Worm (Caenorhabditis elegans) whole organism, young adult: ENCODE measurements around the gene E02H4.8.

Source experiments
- F10E7.11 ChIP-seq: sonication (generic microtip); optimal IDR thresholded peaks from 2 replicates; lab custom pipeline; 2017; ENCODE audit warnings: mild to moderate bottlenecking, missing genetic modification characterization, moderate library complexity, missing compliant biosample characterization
- F37B4.10 ChIP-seq: fragments of 200-800 bp; sonication (Bioruptor generic); IDR thresholded peaks from 2 replicates; pipeline ENCODE4 v1.3.6; 2022; ENCODE audit warnings: missing genetic modification characterization, missing compliant biosample characterization
- F39B2.1 ChIP-seq: fragments of 200-800 bp; sonication (Bioruptor generic); IDR thresholded peaks from 2 replicates; pipeline ENCODE4 v1.3.6; 2022; ENCODE audit warnings: missing genetic modification reagents, missing genetic modification characterization, missing compliant biosample characterization
- F52B5.7 ChIP-seq: sonication (generic microtip); optimal IDR thresholded peaks from 2 replicates; lab custom pipeline; 2016; ENCODE audit warnings: mild to moderate bottlenecking, missing genetic modification characterization, missing compliant biosample characterization
- F55B11.4 ChIP-seq: sonication (generic microtip); optimal IDR thresholded peaks from 2 replicates; lab custom pipeline; 2016; ENCODE audit warnings: missing compliant biosample characterization, missing genetic modification characterization, borderline replicate concordance; ENCODE audit not compliant: insufficient read depth
- F57A8.1 ChIP-seq: fragments of 200-800 bp; sonication (Bioruptor generic); optimal IDR thresholded peaks from 2 replicates; lab custom pipeline; 2018; ENCODE audit warnings: mild to moderate bottlenecking, missing genetic modification characterization, moderate library complexity, missing compliant biosample characterization
- K12H6.12 ChIP-seq: fragments of 200-800 bp; sonication (Bioruptor generic); optimal IDR thresholded peaks from 2 replicates; lab custom pipeline; 2018; ENCODE audit warnings: mild to moderate bottlenecking, missing genetic modification characterization, missing compliant biosample characterization
- attf-5 ChIP-seq: fragments of 200-800 bp; sonication (Bioruptor generic); optimal IDR thresholded peaks from 2 replicates; lab custom pipeline; 2018; ENCODE audit warnings: mild to moderate bottlenecking, missing genetic modification characterization, missing compliant biosample characterization
- bed-2 ChIP-seq: fragments of 200-800 bp; sonication (Bioruptor generic); IDR thresholded peaks from 2 replicates; pipeline ENCODE4 v1.3.6; 2022; ENCODE audit warnings: missing genetic modification reagents, missing genetic modification characterization, missing compliant biosample characterization
- cebp-2 ChIP-seq: fragments of 200-800 bp; sonication (Bioruptor generic); IDR thresholded peaks from 2 replicates; pipeline ENCODE4 v1.3.6; 2022; ENCODE audit warnings: missing genetic modification characterization, missing compliant biosample characterization
- ceh-27 ChIP-seq: fragments of 200-800 bp; sonication (Bioruptor generic); optimal IDR thresholded peaks from 2 replicates; lab custom pipeline; 2018; ENCODE audit warnings: mild to moderate bottlenecking, missing genetic modification characterization, moderate library complexity, missing compliant biosample characterization
- ceh-79 ChIP-seq: sonication (generic microtip); optimal IDR thresholded peaks from 2 replicates; lab custom pipeline; 2017; ENCODE audit warnings: mild to moderate bottlenecking, missing genetic modification characterization, missing compliant biosample characterization
- ceh-91 ChIP-seq: fragments of 200-800 bp; sonication (Bioruptor generic); IDR thresholded peaks from 2 replicates; pipeline ENCODE4 v1.3.6; 2022; ENCODE audit warnings: missing genetic modification reagents, missing genetic modification characterization, missing compliant biosample characterization
- egl-44 ChIP-seq: fragments of 200-800 bp; sonication (Bioruptor generic); IDR thresholded peaks from 2 replicates; pipeline ENCODE4 v1.3.6; 2022; ENCODE audit warnings: missing genetic modification reagents, missing genetic modification characterization, missing compliant biosample characterization
- egrh-3 ChIP-seq: fragments of 200-800 bp; sonication (Bioruptor generic); IDR thresholded peaks from 2 replicates; pipeline ENCODE4 v1.3.6; 2022; ENCODE audit warnings: missing genetic modification reagents, missing genetic modification characterization, missing compliant biosample characterization
- ets-4 ChIP-seq: fragments of 200-800 bp; sonication (Bioruptor generic); optimal IDR thresholded peaks from 2 replicates; lab custom pipeline; 2018; ENCODE audit warnings: mild to moderate bottlenecking, missing genetic modification characterization, missing compliant biosample characterization
- hlh-26 ChIP-seq: fragments of 200-800 bp; sonication (Bioruptor generic); conservative IDR thresholded peaks from 2 replicates; pipeline ENCODE4 v1.3.6; 2022; ENCODE audit warnings: missing genetic modification reagents, missing genetic modification characterization, missing compliant biosample characterization
- hmg-1.2 ChIP-seq: fragments of 200-800 bp; sonication (Bioruptor generic); IDR thresholded peaks from 2 replicates; pipeline ENCODE4 v1.3.6; 2022; ENCODE audit warnings: missing genetic modification reagents, missing genetic modification characterization, missing compliant biosample characterization
- lin-26 ChIP-seq: fragments of 200-800 bp; sonication (Bioruptor generic); IDR thresholded peaks from 2 replicates; pipeline ENCODE4 v1.3.6; 2022; ENCODE audit warnings: missing genetic modification reagents, missing genetic modification characterization, missing compliant biosample characterization
- lir-1 ChIP-seq: fragments of 200-800 bp; sonication (Bioruptor generic); conservative IDR thresholded peaks from 2 replicates; pipeline ENCODE4 v1.3.6; 2022; ENCODE audit warnings: missing genetic modification reagents, missing genetic modification characterization, missing compliant biosample characterization
- mcd-1 ChIP-seq: fragments of 200-800 bp; sonication (Bioruptor generic); IDR thresholded peaks from 2 replicates; pipeline ENCODE4 v1.3.6; 2022; ENCODE audit warnings: missing genetic modification reagents, missing genetic modification characterization, missing compliant biosample characterization
- nfyb-1 ChIP-seq: fragments of 200-800 bp; sonication (Bioruptor generic); IDR thresholded peaks from 2 replicates; pipeline ENCODE4 v1.3.6; 2022; ENCODE audit warnings: missing genetic modification reagents, missing genetic modification characterization, missing compliant biosample characterization
- nhr-80 ChIP-seq: sonication (generic microtip); optimal IDR thresholded peaks from 2 replicates; lab custom pipeline; 2016; ENCODE audit warnings: missing genetic modification characterization, missing compliant biosample characterization
- rec-8 ChIP-seq, 2 experiments: sonication (generic microtip); optimal IDR thresholded peaks; 2 replicates each; lab custom pipeline; 2016; ENCODE audit warnings: mild to moderate bottlenecking in 2 of 2, missing genetic modification characterization in 2 of 2, missing genetic modification reagents in 2 of 2, missing genotype in 2 of 2, missing biosample characterization in 1 of 2, missing compliant biosample characterization in 1 of 2, moderate library complexity in 1 of 2
- repo-1 ChIP-seq: sonication (generic microtip); optimal IDR thresholded peaks from 2 replicates; lab custom pipeline; 2017; ENCODE audit warnings: mild to moderate bottlenecking, missing genetic modification characterization, missing compliant biosample characterization
- rpc-1 ChIP-seq, 2 experiments: fragments of 150-350 bp in 1 of 2; sonication (generic microtip) in 1 of 2; optimal IDR thresholded peaks; 2 replicates each; lab custom pipeline; 2014 to 2018; ENCODE audit warnings: missing biosample characterization in 1 of 2, missing genetic modification characterization in 1 of 2, missing genetic modification reagents in 1 of 2, missing genotype in 1 of 2
- snpc-1.1 ChIP-seq: sonication (generic microtip); optimal IDR thresholded peaks from 2 replicates; lab custom pipeline; 2017; ENCODE audit warnings: missing genetic modification characterization, mild to moderate bottlenecking, missing compliant biosample characterization, antibody characterized with exemption, moderate library complexity, missing genotype, missing genetic modification reagents; ENCODE audit not compliant: insufficient read depth
- snpc-1.3 ChIP-seq: sonication (generic microtip); optimal IDR thresholded peaks from 2 replicates; lab custom pipeline; 2017; ENCODE audit warnings: missing genetic modification characterization, mild to moderate bottlenecking, missing compliant biosample characterization, antibody characterized with exemption, moderate library complexity, missing genotype, missing genetic modification reagents; ENCODE audit not compliant: insufficient read depth
- snpc-3.4 ChIP-seq: sonication (generic microtip); optimal IDR thresholded peaks from 2 replicates; lab custom pipeline; 2017; ENCODE audit warnings: missing genetic modification characterization, mild to moderate bottlenecking, missing compliant biosample characterization, antibody characterized with exemption, moderate library complexity, missing genotype, missing genetic modification reagents
- tbp1 ChIP-seq: fragments of 200-800 bp; sonication (Bioruptor generic); optimal IDR thresholded peaks from 2 replicates; lab custom pipeline; 2018; ENCODE audit warnings: mild to moderate bottlenecking, missing genetic modification characterization, missing compliant biosample characterization
- unc-62 ChIP-seq: fragments of 150-350 bp; optimal IDR thresholded peaks from 2 replicates; lab custom pipeline; 2014; ENCODE audit warnings: missing biosample characterization, missing genetic modification reagents, missing genetic modification characterization
- zfh-2 ChIP-seq: fragments of 200-800 bp; sonication (Bioruptor generic); conservative IDR thresholded peaks from 2 replicates; pipeline ENCODE4 v1.3.6; 2022; ENCODE audit warnings: missing genetic modification reagents, missing genetic modification characterization, missing compliant biosample characterization
- ztf-22 ChIP-seq: fragments of 200-800 bp; sonication (Bioruptor generic); optimal IDR thresholded peaks from 2 replicates; lab custom pipeline; 2018; ENCODE audit warnings: mild to moderate bottlenecking, missing genetic modification characterization, moderate library complexity, missing compliant biosample characterization
- ztf-28 ChIP-seq: fragments of 200-800 bp; sonication (Bioruptor generic); IDR thresholded peaks from 2 replicates; pipeline ENCODE4 v1.3.6; 2022; ENCODE audit warnings: missing genetic modification reagents, missing genetic modification characterization, missing compliant biosample characterization

Gene E02H4.8

DNA sequence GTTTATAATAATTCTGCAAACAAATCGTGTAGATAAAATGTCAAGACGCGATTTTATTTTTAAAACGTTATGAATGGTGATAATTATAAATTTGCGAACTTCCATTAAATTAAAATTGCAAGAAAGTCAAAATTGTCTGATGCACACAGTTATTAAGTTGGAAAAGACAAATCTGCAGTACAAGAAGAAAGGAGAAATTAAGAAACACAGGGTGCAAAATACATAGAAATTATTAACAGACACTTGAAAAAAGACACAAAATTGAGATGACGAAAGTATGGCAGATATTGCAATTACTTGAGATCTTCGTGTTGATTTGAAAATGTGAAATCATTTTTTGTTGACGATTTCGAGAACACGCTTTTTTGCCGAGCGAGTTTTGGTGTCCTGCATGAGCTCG, 21.8 kb downstream of the E02H4.8 start:
- TF ChIP-seq F57A8.1 (GFP tag; lab: Kevin White, UChicago) (no peak), egl-44 (GFP tag; lab: Robert Waterston, UW) (no peak), ztf-28 (GFP tag; lab: Robert Waterston, UW) (no peak), snpc-3.4 (tag; lab: Kevin White, UChicago) (no peak), hlh-26 (no peak), F10E7.11 (tag; lab: Kevin White, UChicago) (no peak), ets-4 (no peak), rpc-1 (optimal IDR thresholded peaks at IDR 0.05; lab: Kevin White, UChicago) (no peak), rpc-1 (tag; optimal IDR thresholded peaks at IDR 0.05; lab: Kevin White, UChicago) (no peak)

ce11 chrX:14240205-14240604, 23.2 kb downstream of the E02H4.8 start:
- TF ChIP-seq unc-62 (GFP tag; lab: Kevin White, UChicago), result no peak
- TF ChIP-seq rec-8 (tag; optimal IDR thresholded peaks at IDR 0.05; lab: Kevin White, UChicago), result no peak
- TF ChIP-seq nfyb-1 (GFP tag; lab: Robert Waterston, UW), result no peak
- no peak for TF ChIP-seq ceh-79
- TF ChIP-seq snpc-1.1 (tag; lab: Kevin White, UChicago), result no peak
- TF ChIP-seq snpc-1.3 (tag; lab: Kevin White, UChicago), result no peak
- TF ChIP-seq lin-26 (GFP tag; lab: Robert Waterston, UW), result no peak
- no peak for TF ChIP-seq F55B11.4 (tag; lab: Kevin White, UChicago)
- no peak for TF ChIP-seq repo-1 (tag; lab: Kevin White, UChicago)

DNA sequence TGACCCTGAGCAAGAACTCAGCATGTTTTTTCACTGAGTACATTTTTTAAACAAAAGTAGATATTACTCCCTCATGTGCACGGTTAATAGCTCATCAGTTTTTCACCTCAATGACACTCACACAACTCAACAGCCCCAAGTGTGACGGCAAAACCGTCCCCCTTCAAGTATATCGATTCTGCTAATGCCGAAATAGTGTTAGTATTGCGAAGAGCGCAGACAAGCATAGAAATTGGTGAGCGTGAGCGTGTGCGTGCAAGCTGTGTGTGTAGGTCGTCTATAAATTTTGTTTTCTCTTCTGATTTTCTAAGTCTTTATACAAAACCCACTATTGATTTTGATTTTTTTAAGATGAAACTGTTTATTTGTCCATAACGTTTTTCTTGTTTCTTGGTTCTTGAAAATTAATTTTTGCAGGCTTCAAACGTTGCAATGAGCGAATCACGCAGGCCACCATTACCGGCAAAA, 25.0 kb downstream of the E02H4.8 start, which contains the start of gene K04C1.2:
TSS of gene K04C1.2 (plus strand) at position 418 of the 468 bp plus-strand sequence.
- peak; percentile 5 for TF ChIP-seq tbp1 (GFP tag; lab: Kevin White, UChicago)
- peak; percentile 79 for TF ChIP-seq lir-1 (GFP tag; lab: Robert Waterston, UW)
- peak; percentile 58 for TF ChIP-seq ceh-27
- no peak for TF ChIP-seq F39B2.1 (GFP tag; lab: Robert Waterston, UW)
- TF ChIP-seq cebp-2 (GFP tag; lab: Robert Waterston, UW), result no peak
- TF ChIP-seq bed-2 (GFP tag; lab: Robert Waterston, UW), result no peak
- peak; percentile 36 for TF ChIP-seq K12H6.12
- TF ChIP-seq nhr-80 (tag; lab: Kevin White, UChicago), result peak; percentile 22
- no peak for TF ChIP-seq F52B5.7 (tag; lab: Kevin White, UChicago)
- TF ChIP-seq repo-1 (tag; lab: Kevin White, UChicago), result no peak
- TF ChIP-seq F37B4.10 (GFP tag; lab: Robert Waterston, UW), result no peak
- TF ChIP-seq hmg-1.2, result peak; percentile 80; the same call in 1 of the 2 replicates
- no peak for TF ChIP-seq ztf-22
- TF ChIP-seq attf-5 (GFP tag; lab: Kevin White, UChicago), result peak; percentile 62

DNA sequence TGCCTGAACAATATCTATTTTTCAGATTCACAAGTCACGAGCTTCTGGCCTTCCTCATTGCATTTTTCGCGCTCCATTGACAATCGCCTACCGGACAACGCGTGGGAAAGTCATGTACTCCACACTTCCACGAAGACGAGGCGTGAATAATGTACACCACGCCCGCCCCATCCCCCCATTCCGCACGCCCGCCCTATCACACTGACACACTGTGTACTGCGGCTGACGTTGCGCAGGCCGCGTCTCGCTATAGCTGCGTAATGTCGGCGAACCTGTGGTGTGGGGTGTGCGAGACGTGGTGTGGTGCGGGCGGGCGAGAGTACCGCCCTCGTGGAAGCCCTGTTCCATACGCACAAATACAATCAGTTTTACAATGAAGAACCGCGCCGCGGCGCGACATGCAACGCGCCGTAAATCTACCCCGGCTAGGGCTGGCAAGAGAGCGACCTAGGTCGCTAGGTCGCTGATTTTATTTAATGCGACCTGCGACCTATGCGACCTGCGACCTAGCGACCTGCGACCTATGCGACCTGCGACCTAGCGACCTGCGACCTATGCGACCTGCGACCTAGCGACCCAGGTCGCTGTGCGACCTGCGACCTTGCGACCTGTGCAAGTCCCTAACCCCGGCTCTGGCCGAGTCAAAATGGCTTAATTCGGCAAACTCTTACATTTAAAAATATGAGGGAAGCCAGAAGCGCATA, 27.1 kb downstream of the E02H4.8 start:
- TF ChIP-seq ceh-91 (GFP tag; lab: Robert Waterston, UW), result no peak
- peak; percentile 93 for TF ChIP-seq egrh-3 (GFP tag; lab: Robert Waterston, UW)
- TF ChIP-seq zfh-2 (GFP tag; lab: Robert Waterston, UW), result peak; percentile 90
- peak; percentile 23; the same call in 1 of the 2 replicates for TF ChIP-seq mcd-1 (GFP tag; lab: Robert Waterston, UW)
